Fruit fly (Drosophila melanogaster): ENCODE measurements around the gene Prps.

Gene Prps

DNA sequence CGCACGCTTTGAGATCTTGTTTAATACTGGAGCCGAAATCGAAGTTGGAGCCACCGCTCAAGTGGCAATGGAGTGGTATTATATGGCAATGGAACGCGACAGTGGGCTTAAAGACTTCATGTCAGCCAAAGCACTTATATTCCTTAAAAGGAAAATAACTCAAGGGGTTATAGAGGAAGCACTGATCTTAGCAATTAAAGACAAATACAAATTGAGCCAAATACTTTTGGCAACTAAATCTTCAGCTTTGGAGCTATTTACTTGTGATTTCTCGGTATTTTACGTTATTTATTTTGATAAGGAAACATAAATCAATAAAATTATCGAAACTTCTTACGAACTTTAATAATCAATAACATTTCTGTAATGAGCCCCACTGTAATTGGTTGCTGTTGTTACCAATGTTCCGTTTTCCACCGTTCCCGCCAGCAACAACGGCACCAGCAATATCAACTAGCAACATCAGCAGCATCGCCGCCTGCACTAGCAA, 47.6 kb upstream of the Prps start (continued):
- peak; percentile 80 for TF ChIP-seq her (GFP tag; optimal IDR thresholded peaks at IDR 0.05)
- peak; percentile 81 for TF ChIP-seq odd (GFP tag; optimal IDR thresholded peaks at IDR 0.05)
- TF ChIP-seq fu2 (GFP tag; optimal IDR thresholded peaks at IDR 0.05), result peak; percentile 5
- peak; percentile 89 for TF ChIP-seq vvl (GFP tag; IDR thresholded peaks at IDR 0.05)
- TF ChIP-seq YL-1 (GFP tag; optimal IDR thresholded peaks at IDR 0.05), result peak; percentile 12
- TF ChIP-seq nmo (GFP tag; optimal IDR thresholded peaks at IDR 0.05), result peak; percentile 86
- TF ChIP-seq Pdp1 (GFP tag; optimal IDR thresholded peaks at IDR 0.05), result peak; percentile 58 to 76
- no peak for TF ChIP-seq Dfd (GFP tag; optimal IDR thresholded peaks at IDR 0.05)
- peak; percentile 76 for TF ChIP-seq PHDP (tag; optimal IDR thresholded peaks at IDR 0.05)
- TF ChIP-seq CG16863 (GFP tag; optimal IDR thresholded peaks at IDR 0.05), result peak; percentile 51
- TF ChIP-seq unpg (GFP tag; optimal IDR thresholded peaks at IDR 0.05), result peak; percentile 88
- no peak for TF ChIP-seq psq (GFP tag; optimal IDR thresholded peaks at IDR 0.05)
- TF ChIP-seq peb (GFP tag; IDR thresholded peaks at IDR 0.05), result peak; percentile 83
- peak; percentile 25 for TF ChIP-seq Usf (GFP tag; optimal IDR thresholded peaks at IDR 0.05)
- peak; percentile 64 for TF ChIP-seq vfl (GFP tag; optimal IDR thresholded peaks at IDR 0.05)
- peak; percentile 96 for TF ChIP-seq CG4424 (GFP tag; optimal IDR thresholded peaks at IDR 0.05)
- peak; percentile 76 for TF ChIP-seq gsb (GFP tag; IDR thresholded peaks at IDR 0.05)
- TF ChIP-seq CG17802 (tag; optimal IDR thresholded peaks at IDR 0.05), result peak; percentile 70
- TF ChIP-seq CG12104 (GFP tag; optimal IDR thresholded peaks at IDR 0.05), result peak; percentile 86
- peak; percentile 37 for TF ChIP-seq Dip3 (GFP tag; optimal IDR thresholded peaks at IDR 0.05)
- TF ChIP-seq gcm2 (GFP tag; optimal IDR thresholded peaks at IDR 0.05), result peak; percentile 35
- no peak for TF ChIP-seq CG8478 (optimal IDR thresholded peaks at IDR 0.05)
- TF ChIP-seq Ets97D (GFP tag; optimal IDR thresholded peaks at IDR 0.05), result no peak
- peak; percentile 93 for TF ChIP-seq nau (GFP tag; optimal IDR thresholded peaks at IDR 0.05)
- TF ChIP-seq D19A (tag; optimal IDR thresholded peaks at IDR 0.05), result peak; percentile 92
- TF ChIP-seq CG4328 (GFP tag; optimal IDR thresholded peaks at IDR 0.05), result peak; percentile 66
- no peak for TF ChIP-seq ato (GFP tag; IDR thresholded peaks at IDR 0.05; ENCODE audit: partially characterized antibody)
- TF ChIP-seq sens (GFP tag), result peak; percentile 96
- peak; percentile 86 for TF ChIP-seq Oli (tag; optimal IDR thresholded peaks at IDR 0.05)
- no peak for TF ChIP-seq gt (GFP tag; IDR thresholded peaks at IDR 0.05)
- no peak for TF ChIP-seq Dp (GFP tag; optimal IDR thresholded peaks at IDR 0.05)
- TF ChIP-seq unc-4 (GFP tag; IDR thresholded peaks at IDR 0.05; ENCODE audit: partially characterized antibody), result no peak
- TF ChIP-seq maf-S (GFP tag; optimal IDR thresholded peaks at IDR 0.05), result peak; percentile 80
- peak; percentile 5 for TF ChIP-seq Bdp1 (GFP tag; optimal IDR thresholded peaks at IDR 0.05)
- peak; percentile 87 for TF ChIP-seq CoRest (tag; optimal IDR thresholded peaks at IDR 0.05)
- peak; percentile 55 for TF ChIP-seq TFAM (GFP tag; optimal IDR thresholded peaks at IDR 0.05)
- peak; percentile 78 for TF ChIP-seq CG33213 (GFP tag; optimal IDR thresholded peaks at IDR 0.05)
- no peak for TF ChIP-seq exex (tag; optimal IDR thresholded peaks at IDR 0.05)
- peak; percentile 94 for TF ChIP-seq ind (GFP tag; optimal IDR thresholded peaks at IDR 0.05)
- no peak for TF ChIP-seq usp (GFP tag; optimal IDR thresholded peaks at IDR 0.05)
- TF ChIP-seq CG9609 (GFP tag; optimal IDR thresholded peaks at IDR 0.05), result peak; percentile 50
- TF ChIP-seq MESR4 (GFP tag; optimal IDR thresholded peaks at IDR 0.05), result no peak
- peak; percentile 92 for TF ChIP-seq dysf (GFP tag; IDR thresholded peaks at IDR 0.05)
- peak; percentile 97 for TF ChIP-seq Sox100B (GFP tag; optimal IDR thresholded peaks at IDR 0.05)
- peak; percentile 72 for TF ChIP-seq CG17612 (GFP tag; IDR thresholded peaks at IDR 0.05)
- peak; percentile 62 for TF ChIP-seq CG12219 (GFP tag; optimal IDR thresholded peaks at IDR 0.05)
- peak; percentile 92 for TF ChIP-seq CG7556 (GFP tag; optimal IDR thresholded peaks at IDR 0.05)
- peak; percentile 89 for TF ChIP-seq z (GFP tag; IDR thresholded peaks at IDR 0.05)
- peak; percentile 27 for TF ChIP-seq CG3163 (GFP tag; optimal IDR thresholded peaks at IDR 0.05)
- TF ChIP-seq CG17568 (GFP tag; optimal IDR thresholded peaks at IDR 0.05), result peak; percentile 17
- TF ChIP-seq pb (GFP tag; optimal IDR thresholded peaks at IDR 0.05), result peak; percentile 92
- TF ChIP-seq ewg (GFP tag; optimal IDR thresholded peaks at IDR 0.05), result peak; percentile 66

All from whole organism, embryonic.